Worm (Caenorhabditis elegans) whole organism, early embryonic: ENCODE data around the gene srx-2.

Source experiments
- B0310.2 ChIP-seq: sonication (generic microtip); optimal IDR thresholded peaks from 2 replicates; lab custom pipeline; 2016; ENCODE audit warnings: mild to moderate bottlenecking, missing genetic modification characterization, missing compliant biosample characterization
- F13C5.2 ChIP-seq: sonication (generic microtip); optimal IDR thresholded peaks from 2 replicates; lab custom pipeline; 2017; ENCODE audit warnings: mild to moderate bottlenecking, missing genetic modification characterization, inconsistent platforms, missing compliant biosample characterization
- aly-1 ChIP-seq: sonication (generic microtip); optimal IDR thresholded peaks from 2 replicates; lab custom pipeline; 2016; ENCODE audit warnings: missing genetic modification characterization, missing compliant biosample characterization
- ama-1 ChIP-seq: fragments of 150-350 bp; optimal IDR thresholded peaks from 2 replicates; lab custom pipeline; 2014
- ceh-13 ChIP-seq: fragments of 200-800 bp; sonication (Bioruptor generic); optimal IDR thresholded peaks from 2 replicates; lab custom pipeline; 2018; ENCODE audit warnings: mild to moderate bottlenecking, missing genetic modification characterization, missing compliant biosample characterization
- ceh-36 ChIP-seq: sonication (generic microtip); optimal IDR thresholded peaks from 2 replicates; lab custom pipeline; 2016; ENCODE audit warnings: missing genetic modification characterization, inconsistent platforms, missing compliant biosample characterization
- ets-7 ChIP-seq: sonication (generic microtip); optimal IDR thresholded peaks from 2 replicates; lab custom pipeline; 2016; ENCODE audit warnings: missing genotype, missing genetic modification characterization, missing compliant biosample characterization
- flt-1 ChIP-seq: fragments of 200-800 bp; sonication (Bioruptor generic); IDR thresholded peaks from 2 replicates; pipeline ENCODE4 v1.3.6; 2022; ENCODE audit warnings: missing genetic modification characterization, missing compliant biosample characterization
- hmbx-1 ChIP-seq: sonication (generic microtip); optimal IDR thresholded peaks from 2 replicates; lab custom pipeline; 2016; ENCODE audit warnings: mild to moderate bottlenecking, missing genetic modification characterization, missing compliant biosample characterization
- hmg-4 ChIP-seq: fragments of 200-800 bp; sonication (Bioruptor generic); optimal IDR thresholded peaks from 2 replicates; lab custom pipeline; 2018; ENCODE audit warnings: mild to moderate bottlenecking, missing genetic modification characterization, missing compliant biosample characterization
- hnd-1 ChIP-seq: sonication (generic microtip); optimal IDR thresholded peaks from 2 replicates; lab custom pipeline; 2016; ENCODE audit warnings: missing genetic modification characterization, missing compliant biosample characterization
- pes-1 ChIP-seq: fragments of 200-800 bp; sonication (Bioruptor generic); IDR thresholded peaks from 2 replicates; pipeline ENCODE4 v1.3.6; 2022; ENCODE audit warnings: missing genetic modification reagents, missing genetic modification characterization, missing compliant biosample characterization
- scrt-1 ChIP-seq: fragments of 200-800 bp; sonication (Bioruptor generic); IDR thresholded peaks from 2 replicates; pipeline ENCODE4 v1.3.6; 2022; ENCODE audit warnings: missing genetic modification characterization, missing compliant biosample characterization
- sea-1 ChIP-seq: fragments of 200-800 bp; sonication (Bioruptor generic); conservative IDR thresholded peaks from 2 replicates; pipeline ENCODE4 v1.3.6; 2022; ENCODE audit warnings: missing genetic modification characterization, missing compliant biosample characterization
- tbx-11 ChIP-seq: fragments of 200-800 bp; sonication (Bioruptor generic); IDR thresholded peaks from 2 replicates; pipeline ENCODE4 v1.3.6; 2022; ENCODE audit warnings: missing genetic modification characterization, missing compliant biosample characterization
- tbx-37 ChIP-seq: fragments of 200-800 bp; sonication (Bioruptor generic); conservative IDR thresholded peaks from 2 replicates; pipeline ENCODE4 v1.3.6; 2022; ENCODE audit warnings: missing genetic modification reagents, missing genetic modification characterization, missing compliant biosample characterization
- tra-4 ChIP-seq: sonication (generic microtip); optimal IDR thresholded peaks from 2 replicates; lab custom pipeline; 2017; ENCODE audit warnings: missing genetic modification characterization, missing compliant biosample characterization

The srx-2 gene

ce11 chrV:9056253-9056652 is 47.0 kb downstream of the srx-2 start, which contains the start of gene C25E10.10:
TSS of gene C25E10.10 (minus strand) at chrV:9056353.
- TF ChIP-seq scrt-1 (GFP tag; lab: Robert Waterston, UW) (no peak), sea-1 (GFP tag; lab: Robert Waterston, UW) (no peak), B0310.2 (tag; lab: Kevin White, UChicago) (no peak), tbx-37 (no peak), F13C5.2 (tag; lab: Kevin White, UChicago) (no peak), pes-1 (GFP tag; lab: Robert Waterston, UW) (no peak), hnd-1 (tag; lab: Kevin White, UChicago) (no peak), ama-1 (lab: Kevin White, UChicago) (no peak), ets-7 (tag; lab: Kevin White, UChicago) (no peak), flt-1 (no peak), ceh-36 (tag; lab: Kevin White, UChicago) (no peak), aly-1 (tag; lab: Kevin White, UChicago) (no peak), tbx-11 (GFP tag; lab: Robert Waterston, UW) (no peak), tra-4 (tag; lab: Kevin White, UChicago) (no peak), hmg-4 (GFP tag; lab: Kevin White, UChicago) (no peak), hmbx-1 (tag; lab: Kevin White, UChicago) (no peak), ceh-13 (GFP tag; lab: Kevin White, UChicago) (no peak)

- no peak for TF ChIP-seq B0310.2 (tag; lab: Kevin White, UChicago)
- TF ChIP-seq tbx-11 (GFP tag; lab: Robert Waterston, UW): no peak
- no peak for TF ChIP-seq scrt-1 (GFP tag; lab: Robert Waterston, UW)
- TF ChIP-seq ceh-13 (GFP tag; lab: Kevin White, UChicago): no peak
- no peak for TF ChIP-seq tra-4 (tag; lab: Kevin White, UChicago)
- no peak for TF ChIP-seq tbx-37
- no peak for TF ChIP-seq aly-1 (tag; lab: Kevin White, UChicago)
- no peak for TF ChIP-seq ceh-36 (tag; lab: Kevin White, UChicago)
- TF ChIP-seq hmg-4 (GFP tag; lab: Kevin White, UChicago): no peak
- no peak for TF ChIP-seq F13C5.2 (tag; lab: Kevin White, UChicago)
- TF ChIP-seq hnd-1 (tag; lab: Kevin White, UChicago): no peak
Observed at ce11 chrV:9058627-9059026, 49.4 kb downstream of the srx-2 start, which contains the start of gene C25E10.11. TSS of gene C25E10.11 (minus strand) at chrV:9058727.

- TF ChIP-seq hmbx-1 (tag; lab: Kevin White, UChicago): no peak
- TF ChIP-seq hnd-1 (tag; lab: Kevin White, UChicago): no peak
- TF ChIP-seq ceh-36 (tag; lab: Kevin White, UChicago): no peak
- TF ChIP-seq tra-4 (tag; lab: Kevin White, UChicago): no peak
- no peak for TF ChIP-seq F13C5.2 (tag; lab: Kevin White, UChicago)
- no peak for TF ChIP-seq sea-1 (GFP tag; lab: Robert Waterston, UW)
- no peak for TF ChIP-seq pes-1 (GFP tag; lab: Robert Waterston, UW)
- TF ChIP-seq tbx-37: no peak
- TF ChIP-seq aly-1 (tag; lab: Kevin White, UChicago): no peak
- no peak for TF ChIP-seq scrt-1 (GFP tag; lab: Robert Waterston, UW)
- TF ChIP-seq hmg-4 (GFP tag; lab: Kevin White, UChicago): no peak
- TF ChIP-seq tbx-11 (GFP tag; lab: Robert Waterston, UW): no peak
- no peak for TF ChIP-seq flt-1
- TF ChIP-seq ets-7 (tag; lab: Kevin White, UChicago): no peak
- no peak for TF ChIP-seq ceh-13 (GFP tag; lab: Kevin White, UChicago)
- TF ChIP-seq ama-1 (lab: Kevin White, UChicago): no peak
- TF ChIP-seq B0310.2 (tag; lab: Kevin White, UChicago): no peak
Observed at ce11 chrV:9059468-9059867, 50.2 kb downstream of the srx-2 start, which contains the start of the genes C25E10.16 and C25E10.13. TSS of gene C25E10.16 (minus strand) at chrV:9059568. TSS of gene C25E10.13 (plus strand) at chrV:9059723.
